Worm (Caenorhabditis elegans) whole organism, late embryonic: ENCODE measurements around the gene algn-1.

Experiments used
- ama-1 ChIP-seq: fragments of 150-350 bp; optimal IDR thresholded peaks from 2 replicates; lab custom pipeline; 2014
- ceh-24 ChIP-seq: sonication (generic microtip); optimal IDR thresholded peaks from 2 replicates; lab custom pipeline; 2016; ENCODE audit warnings: mild to moderate bottlenecking, missing genetic modification characterization, missing compliant biosample characterization
- ceh-45 ChIP-seq: fragments of 200-800 bp; sonication (Bioruptor generic); IDR thresholded peaks from 2 replicates; pipeline ENCODE4 v1.3.6; 2022; ENCODE audit warnings: missing genetic modification reagents, missing genetic modification characterization, missing compliant biosample characterization
- ceh-9 ChIP-seq: sonication (generic microtip); optimal IDR thresholded peaks from 2 replicates; lab custom pipeline; 2016; ENCODE audit warnings: mild to moderate bottlenecking, missing genetic modification characterization, inconsistent platforms, missing compliant biosample characterization
- fkh-10 ChIP-seq: fragments of 150-350 bp; optimal IDR thresholded peaks from 2 replicates; lab custom pipeline; 2014; ENCODE audit warnings: missing biosample characterization, missing genetic modification reagents, missing genetic modification characterization
- lin-11 ChIP-seq: fragments of 200-800 bp; sonication (Bioruptor generic); optimal IDR thresholded peaks from 2 replicates; lab custom pipeline; 2018; ENCODE audit warnings: mild to moderate bottlenecking, missing genetic modification characterization, missing compliant biosample characterization
- nfya-1 ChIP-seq: sonication (generic microtip); optimal IDR thresholded peaks from 2 replicates; lab custom pipeline; 2017; ENCODE audit warnings: missing genetic modification characterization, mild to moderate bottlenecking, missing compliant biosample characterization, antibody characterized with exemption, moderate library complexity
- odd-2 ChIP-seq: sonication (generic microtip); optimal IDR thresholded peaks from 2 replicates; lab custom pipeline; 2017; ENCODE audit warnings: antibody characterized with exemption, mild to moderate bottlenecking, missing genetic modification characterization, missing compliant biosample characterization
- pag-3 ChIP-seq: sonication (generic microtip); optimal IDR thresholded peaks from 2 replicates; lab custom pipeline; 2016; ENCODE audit warnings: missing compliant biosample characterization, missing genetic modification characterization, borderline replicate concordance
- pqm-1 ChIP-seq: sonication (generic microtip); optimal IDR thresholded peaks from 2 replicates; lab custom pipeline; 2016; ENCODE audit warnings: missing genetic modification characterization, missing compliant biosample characterization
- unc-3 ChIP-seq, 2 experiments: fragments of 200-800 bp in 1 of 2; sonication (Bioruptor generic) in 1 of 2; sonication (generic microtip) in 1 of 2; conservative IDR thresholded peaks in 1 of 2; optimal IDR thresholded peaks in 1 of 2; 2 replicates each; pipeline versions ENCODE4 v1.3.6 to Lab custom; 2016 to 2022; ENCODE audit warnings: missing compliant biosample characterization in 2 of 2, missing genetic modification characterization in 2 of 2, missing genetic modification reagents in 1 of 2
- unc-86 ChIP-seq: sonication (generic microtip); optimal IDR thresholded peaks from 2 replicates; lab custom pipeline; 2016; ENCODE audit warnings: missing genetic modification characterization, missing compliant biosample characterization

- TF ChIP-seq unc-3 (GFP tag; conservative IDR thresholded peaks at IDR 0.05; lab: Robert Waterston, UW) = no peak
- no peak for TF ChIP-seq unc-3 (tag; optimal IDR thresholded peaks at IDR 0.05; lab: Kevin White, UChicago)
- no peak for TF ChIP-seq lin-11
- no peak for TF ChIP-seq ama-1
- TF ChIP-seq pqm-1 (tag; lab: Kevin White, UChicago) = no peak
- TF ChIP-seq odd-2 (tag; lab: Kevin White, UChicago) = no peak
- no peak for TF ChIP-seq fkh-10 (GFP tag; lab: Kevin White, UChicago)
- no peak for TF ChIP-seq pag-3 (tag; lab: Kevin White, UChicago)
- TF ChIP-seq ceh-24 = no peak
- TF ChIP-seq unc-86 (tag; lab: Kevin White, UChicago) = peak; percentile 52
- TF ChIP-seq ceh-45 (GFP tag; lab: Robert Waterston, UW) = no peak
- peak; percentile 65 for TF ChIP-seq nfya-1 (tag; lab: Kevin White, UChicago)
- TF ChIP-seq ceh-9 (tag; lab: Kevin White, UChicago) = no peak
These were observed 28.1 kb upstream of the algn-1 start, which contains the start of the genes mrps-17 and txdc-9 for ce11 chrIII:6431766-6432228.
